Worm (Caenorhabditis elegans): ENCODE measurements around the gene C33D9.8.

Gene C33D9.8

ce11 chrIV:8754727-8755126 is 31.8 kb downstream of the C33D9.8 start, which contains the start of gene elli-1:
Gene elli-1 (minus strand): TSS chrIV:8754827.
- TF ChIP-seq him-1 (tag; optimal IDR thresholded peaks at IDR 0.05) (no peak), zfh-2 (GFP tag; conservative IDR thresholded peaks at IDR 0.05) (no peak), ztf-22 (GFP tag; optimal IDR thresholded peaks at IDR 0.05) (no peak), aptf-3 (GFP tag; IDR thresholded peaks at IDR 0.05) (no peak), T26A5.8 (tag; optimal IDR thresholded peaks at IDR 0.05) (no peak), C17E4.6 (GFP tag; IDR thresholded peaks at IDR 0.05) (no peak), Y56A3A.18 (GFP tag; IDR thresholded peaks at IDR 0.05) (no peak), efl-1 (GFP tag; optimal IDR thresholded peaks at IDR 0.05) (peak; percentile 53), dpl-1 (GFP tag; optimal IDR thresholded peaks at IDR 0.05) (peak; percentile 16)

ce11 chrIV:8754146-8754545 is 32.4 kb downstream of the C33D9.8 start:
- TF ChIP-seq let-607 (tag; optimal IDR thresholded peaks at IDR 0.05) (no peak), F23B12.7 (tag; optimal IDR thresholded peaks at IDR 0.05; ENCODE audit: insufficient read depth) (peak; percentile 5), efl-1 (GFP tag; optimal IDR thresholded peaks at IDR 0.05) (peak; percentile 0), F33H1.4 (GFP tag; IDR thresholded peaks at IDR 0.05) (peak; percentile 81; the same call in 1 of the 2 replicates), mel-28 (tag; optimal IDR thresholded peaks at IDR 0.05; ENCODE audit: borderline replicate concordance) (no peak), akir-1 (GFP tag; optimal IDR thresholded peaks at IDR 0.05) (no peak), T07F8.4 (tag; optimal IDR thresholded peaks at IDR 0.05) (no peak), lsl-1 (GFP tag; optimal IDR thresholded peaks at IDR 0.05) (peak; percentile 79), D2030.7 (GFP tag; IDR thresholded peaks at IDR 0.05) (no peak), lsy-27 (tag; optimal IDR thresholded peaks at IDR 0.05; ENCODE audit: borderline replicate concordance, insufficient read depth) (no peak), F57C9.4 (tag; optimal IDR thresholded peaks at IDR 0.05) (no peak)

- TF ChIP-seq let-526 (GFP tag; IDR thresholded peaks at IDR 0.05) = no peak
- no peak for TF ChIP-seq sea-2 (GFP tag; IDR thresholded peaks at IDR 0.05)
- TF ChIP-seq cebp-2 (GFP tag; IDR thresholded peaks at IDR 0.05) = no peak
- TF ChIP-seq snpc-1.3 (tag; optimal IDR thresholded peaks at IDR 0.05; ENCODE audit: insufficient read depth) = no peak
- no peak for TF ChIP-seq lir-1 (GFP tag; conservative IDR thresholded peaks at IDR 0.05)
- no peak for TF ChIP-seq sptf-2 (GFP tag; optimal IDR thresholded peaks at IDR 0.05)
- no peak for TF ChIP-seq mcd-1 (GFP tag; IDR thresholded peaks at IDR 0.05)
- TF ChIP-seq chd-7 (tag; optimal IDR thresholded peaks at IDR 0.05) = no peak
- no peak for TF ChIP-seq C06A6.2 (GFP tag; conservative IDR thresholded peaks at IDR 0.05)
- no peak for TF ChIP-seq cebp-1 (GFP tag; IDR thresholded peaks at IDR 0.05)
- no peak for TF ChIP-seq cebp-1 (tag; optimal IDR thresholded peaks at IDR 0.05)
- no peak for TF ChIP-seq hlh-12 (tag; optimal IDR thresholded peaks at IDR 0.05)
- TF ChIP-seq attf-5 (GFP tag; optimal IDR thresholded peaks at IDR 0.05) = no peak
- no peak for TF ChIP-seq Y79H2A.3 (GFP tag; conservative IDR thresholded peaks at IDR 0.05)
- TF ChIP-seq xnd-1 (tag; optimal IDR thresholded peaks at IDR 0.05) = peak; percentile 1
- no peak for TF ChIP-seq ztf-26 (tag; optimal IDR thresholded peaks at IDR 0.05)
- no peak for TF ChIP-seq C17E4.6 (GFP tag; IDR thresholded peaks at IDR 0.05)
- no peak for TF ChIP-seq Y53G8AR.9 (GFP tag; conservative IDR thresholded peaks at IDR 0.05)
- TF ChIP-seq ztf-18 (tag; optimal IDR thresholded peaks at IDR 0.05) = peak; percentile 11
- TF ChIP-seq hmg-1.2 (GFP tag; IDR thresholded peaks at IDR 0.05) = 0 out of 2 replicates have a peak, but pooled peaks have one; percentile 21
- TF ChIP-seq madf-3 (GFP tag; IDR thresholded peaks at IDR 0.05) = no peak
- TF ChIP-seq tbx-9 (tag; optimal IDR thresholded peaks at IDR 0.05; ENCODE audit: borderline replicate concordance) = no peak
- TF ChIP-seq snpc-4 (GFP tag; optimal IDR thresholded peaks at IDR 0.05) = no peak
- TF ChIP-seq snpc-4 (tag; optimal IDR thresholded peaks at IDR 0.05) = peak in 1 of 4 experiments; percentile 0
- no peak for TF ChIP-seq egl-18 (GFP tag; IDR thresholded peaks at IDR 0.05)
- no peak for TF ChIP-seq ets-4 (GFP tag; optimal IDR thresholded peaks at IDR 0.05)
- no peak for TF ChIP-seq zfh-2 (GFP tag; conservative IDR thresholded peaks at IDR 0.05)
- TF ChIP-seq Y95B8A.8 (GFP tag; IDR thresholded peaks at IDR 0.05) = 0 out of 2 replicates have a peak, but pooled peaks have one; percentile 8
- TF ChIP-seq sdz-38 (tag; optimal IDR thresholded peaks at IDR 0.05) = no peak
Observed at ce11 chrIV:8752492-8752891, 34.1 kb downstream of the C33D9.8 start.

All from whole organism, young adult.